Worm (Caenorhabditis elegans): ENCODE data around the gene rcq-5.

DNA sequence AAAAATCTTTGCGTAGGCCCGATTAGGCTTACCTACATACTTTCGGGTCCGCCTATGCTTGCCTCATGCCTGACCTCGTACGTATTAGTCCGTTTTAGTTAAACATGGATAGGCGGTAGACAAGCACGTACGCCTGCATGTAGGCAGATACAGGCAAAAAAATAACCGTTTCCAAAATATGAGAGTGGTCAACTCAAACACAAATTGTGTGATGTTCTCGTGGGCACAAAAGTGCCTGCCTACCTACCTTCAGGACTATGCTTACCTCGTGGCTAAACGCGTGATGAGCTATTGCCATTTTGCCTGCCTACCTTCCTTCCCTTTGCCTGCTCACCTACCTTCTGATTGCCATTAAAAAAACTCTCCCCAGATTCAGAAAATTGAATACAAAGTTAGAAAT lies 48.8 kb upstream of the rcq-5 start:
- TF ChIP-seq W03F9.2 (tag; optimal IDR thresholded peaks at IDR 0.05) (no peak), dao-5 (tag; optimal IDR thresholded peaks at IDR 0.05) (no peak), him-1 (tag; optimal IDR thresholded peaks at IDR 0.05) (no peak)
